Worm (Caenorhabditis elegans) whole organism, L3 larva: ENCODE results near the gene D2024.18.

Experiments
- ZK546.5 ChIP-seq: sonication (generic microtip); optimal IDR thresholded peaks from 2 replicates; lab custom pipeline; 2017; ENCODE audit warnings: missing biosample characterization, missing genetic modification characterization
- aly-2 ChIP-seq: fragments of 150-350 bp; optimal IDR thresholded peaks from 2 replicates; lab custom pipeline; 2014; ENCODE audit warnings: missing biosample characterization, missing genetic modification characterization
- ceh-16 ChIP-seq: sonication (generic microtip); optimal IDR thresholded peaks from 2 replicates; lab custom pipeline; 2017; ENCODE audit warnings: missing biosample characterization, missing genetic modification characterization
- ceh-82 ChIP-seq: fragments of 150-350 bp; optimal IDR thresholded peaks from 2 replicates; lab custom pipeline; 2014; ENCODE audit warnings: missing biosample characterization, missing genetic modification characterization
- elt-1 ChIP-seq: fragments of 150-350 bp; optimal IDR thresholded peaks from 2 replicates; lab custom pipeline; 2014; ENCODE audit warnings: missing biosample characterization, missing genetic modification characterization
- elt-2 ChIP-seq: sonication (generic microtip); optimal IDR thresholded peaks from 2 replicates; lab custom pipeline; 2016; ENCODE audit warnings: missing genetic modification reagents, mild to moderate bottlenecking, missing genetic modification characterization, missing compliant biosample characterization
- elt-3 ChIP-seq, 3 experiments: fragments of 150-350 bp in 1 of 3; sonication (generic microtip) in 2 of 3; optimal IDR thresholded peaks; 2 replicates in 2 of 3; 4 replicates in 1 of 3; lab custom pipeline; 2014 to 2017; ENCODE audit warnings: missing biosample characterization in 3 of 3, missing genetic modification characterization in 3 of 3
- fkh-10 ChIP-seq: sonication (generic microtip); optimal IDR thresholded peaks from 2 replicates; lab custom pipeline; 2017; ENCODE audit warnings: missing biosample characterization, missing genetic modification reagents, missing genetic modification characterization
- fkh-2 ChIP-seq: fragments of 150-350 bp; optimal IDR thresholded peaks from 2 replicates; lab custom pipeline; 2014; ENCODE audit warnings: missing biosample characterization, missing genetic modification reagents, missing genetic modification characterization
- lin-15B ChIP-seq: fragments of 150-350 bp; optimal IDR thresholded peaks from 2 replicates; lab custom pipeline; 2014; ENCODE audit warnings: missing biosample characterization, missing genetic modification characterization
- lsy-12 ChIP-seq: sonication (generic microtip); optimal IDR thresholded peaks from 2 replicates; lab custom pipeline; 2016; ENCODE audit warnings: mild to moderate bottlenecking, missing genetic modification characterization, missing compliant biosample characterization
- mml-1 ChIP-seq: fragments of 150-350 bp; sonication (generic microtip); optimal IDR thresholded peaks from 3 replicates; lab custom pipeline; 2014; ENCODE audit warnings: missing biosample characterization, missing genetic modification characterization
- nfya-1 ChIP-seq: sonication (generic microtip); optimal IDR thresholded peaks from 2 replicates; lab custom pipeline; 2017; ENCODE audit warnings: missing genetic modification characterization, mild to moderate bottlenecking, missing compliant biosample characterization, antibody characterized with exemption, moderate library complexity; ENCODE audit not compliant: insufficient read depth
- nhr-11 ChIP-seq: fragments of 150-350 bp; optimal IDR thresholded peaks from 2 replicates; lab custom pipeline; 2014; ENCODE audit warnings: missing biosample characterization, missing genetic modification characterization
- nhr-12 ChIP-seq: fragments of 150-350 bp; optimal IDR thresholded peaks from 2 replicates; lab custom pipeline; 2014; ENCODE audit warnings: missing biosample characterization, missing genetic modification characterization
- nhr-23 ChIP-seq: fragments of 150-350 bp; optimal IDR thresholded peaks from 2 replicates; lab custom pipeline; 2014; ENCODE audit warnings: missing biosample characterization, missing genetic modification reagents, missing genetic modification characterization
- nhr-237 ChIP-seq: fragments of 150-350 bp; optimal IDR thresholded peaks from 2 replicates; lab custom pipeline; 2014; ENCODE audit warnings: missing biosample characterization, missing genetic modification characterization
- nhr-28 ChIP-seq: fragments of 150-350 bp; optimal IDR thresholded peaks from 2 replicates; lab custom pipeline; 2014; ENCODE audit warnings: missing biosample characterization, missing genetic modification characterization
- nhr-67 ChIP-seq: fragments of 150-350 bp; optimal IDR thresholded peaks from 2 replicates; lab custom pipeline; 2014; ENCODE audit warnings: missing biosample characterization, missing genetic modification characterization
- nhr-76 ChIP-seq: fragments of 150-350 bp; sonication (generic microtip); optimal IDR thresholded peaks from 5 replicates; lab custom pipeline; 2014; ENCODE audit warnings: missing biosample characterization, missing genetic modification characterization
- nhr-77 ChIP-seq: fragments of 150-350 bp; optimal IDR thresholded peaks from 2 replicates; lab custom pipeline; 2014; ENCODE audit warnings: missing biosample characterization, missing genetic modification characterization
- pqm-1 ChIP-seq: fragments of 150-350 bp; optimal IDR thresholded peaks from 2 replicates; lab custom pipeline; 2017; ENCODE audit warnings: missing biosample characterization, missing genetic modification characterization, inconsistent platforms
- sea-2 ChIP-seq: fragments of 150-350 bp; sonication (generic microtip); optimal IDR thresholded peaks from 4 replicates; lab custom pipeline; 2014; ENCODE audit warnings: missing biosample characterization, missing genetic modification reagents, missing genetic modification characterization
- skn-1 ChIP-seq: fragments of 150-350 bp; optimal IDR thresholded peaks from 2 replicates; lab custom pipeline; 2014; ENCODE audit warnings: missing biosample characterization, missing genetic modification characterization
- snpc-4 ChIP-seq: fragments of 150-350 bp; optimal IDR thresholded peaks from 2 replicates; lab custom pipeline; 2014; ENCODE audit warnings: missing biosample characterization, missing genetic modification characterization
- tbx-2 ChIP-seq: sonication (generic microtip); optimal IDR thresholded peaks from 2 replicates; lab custom pipeline; 2016; ENCODE audit warnings: mild to moderate bottlenecking, missing genetic modification characterization, missing compliant biosample characterization
- unc-39 ChIP-seq: sonication (generic microtip); optimal IDR thresholded peaks from 4 replicates; lab custom pipeline; 2017; ENCODE audit warnings: missing biosample characterization, missing genetic modification characterization
- unc-62 ChIP-seq: fragments of 150-350 bp; sonication (generic microtip); optimal IDR thresholded peaks from 4 replicates; lab custom pipeline; 2014; ENCODE audit warnings: missing biosample characterization, missing genetic modification reagents, missing genetic modification characterization
- zag-1 ChIP-seq: fragments of 150-350 bp; optimal IDR thresholded peaks from 2 replicates; lab custom pipeline; 2014; ENCODE audit warnings: missing biosample characterization, missing genetic modification characterization
- ztf-4 ChIP-seq: fragments of 150-350 bp; optimal IDR thresholded peaks from 2 replicates; lab custom pipeline; 2014; ENCODE audit warnings: missing biosample characterization, missing genetic modification characterization

Gene D2024.18

DNA sequence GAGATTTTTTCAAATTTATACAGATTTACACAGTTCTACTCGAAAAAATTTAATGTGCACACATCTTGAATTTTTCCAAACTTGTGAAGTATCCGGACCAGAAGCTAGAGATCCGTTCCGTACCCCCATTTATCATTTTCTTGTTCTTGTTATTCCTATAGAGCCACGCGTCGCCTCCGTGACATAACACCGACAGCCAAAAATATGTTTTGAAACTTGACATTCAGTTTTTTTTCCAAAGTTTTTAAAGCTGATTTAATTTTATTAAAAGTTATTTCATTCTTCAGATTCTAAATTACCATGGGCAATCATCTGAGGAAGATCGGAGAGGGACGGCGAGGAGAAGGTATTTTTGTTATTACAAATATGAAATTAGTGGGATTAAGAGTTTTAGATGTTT lies at the start of gene D2024.18:
Gene D2024.18, plus strand, starts transcription at position 301 of the 400 bp plus-strand sequence.
- TF ChIP-seq skn-1 (tag; lab: Kevin White, UChicago): no peak
- no peak for TF ChIP-seq zag-1 (tag; lab: Kevin White, UChicago)
- no peak for TF ChIP-seq fkh-10 (GFP tag; lab: Kevin White, UChicago)
- no peak for TF ChIP-seq nhr-67 (tag; lab: Kevin White, UChicago)
- no peak for TF ChIP-seq unc-39
- no peak for TF ChIP-seq sea-2 (GFP tag; lab: Kevin White, UChicago)
- no peak for TF ChIP-seq unc-62
- no peak for TF ChIP-seq nhr-77 (tag; lab: Kevin White, UChicago)
- no peak for TF ChIP-seq ceh-16 (tag; lab: Kevin White, UChicago)
- TF ChIP-seq elt-3 (tag; optimal IDR thresholded peaks at IDR 0.05; lab: Kevin White, UChicago): no peak
- no peak for TF ChIP-seq nhr-237
- TF ChIP-seq elt-2 (tag; lab: Kevin White, UChicago): no peak
- TF ChIP-seq nhr-76 (tag; lab: Kevin White, UChicago): no peak

DNA sequence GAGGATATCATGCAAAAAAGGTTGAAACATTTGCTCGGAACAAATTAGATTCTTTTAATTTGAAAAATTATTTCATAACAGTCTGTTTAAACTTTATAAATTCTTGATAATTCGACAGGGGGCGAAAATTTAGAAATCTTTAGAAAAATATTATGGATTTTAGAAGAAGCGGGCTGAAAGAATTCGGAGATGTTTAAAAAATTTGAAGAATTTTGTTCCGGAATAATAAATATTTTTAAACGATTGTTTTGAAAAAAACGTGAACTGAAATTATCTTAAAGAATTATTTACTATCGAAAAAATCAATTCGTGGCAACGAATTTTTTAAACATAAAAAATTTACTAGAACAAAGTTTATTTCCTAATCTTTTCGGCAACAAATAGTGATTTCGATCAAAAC lies 46.6 kb upstream of the D2024.18 start, which contains the start of gene R13A1.3:
Gene R13A1.3, plus strand, starts transcription at position 301 of the 400 bp plus-strand sequence.
- no peak for TF ChIP-seq nhr-77 (tag; lab: Kevin White, UChicago)

DNA sequence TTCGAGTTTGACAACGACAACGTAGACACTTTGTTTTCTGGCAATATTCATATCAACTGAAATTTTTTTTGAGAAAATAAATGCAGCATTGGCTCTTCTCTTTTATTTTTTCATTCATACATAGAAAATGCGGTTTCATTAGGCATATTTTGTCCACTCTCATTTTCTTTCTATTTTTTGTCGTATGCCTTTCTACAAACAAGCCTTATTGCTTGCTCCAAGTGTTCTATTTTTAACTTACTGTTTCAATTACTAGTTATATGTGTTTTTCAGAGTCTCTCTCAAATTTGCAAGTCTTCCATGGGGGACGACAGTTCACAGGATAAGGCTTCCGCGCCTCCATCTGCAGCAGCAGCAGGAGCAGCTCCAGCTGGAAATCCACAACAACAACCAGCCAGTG lies 44.3 kb upstream of the D2024.18 start, which contains the start of gene kcc-1:
Gene kcc-1, plus strand, starts transcription at position 301 of the 400 bp plus-strand sequence.
- TF ChIP-seq nhr-237 (no peak), fkh-2 (no peak)
- TF ChIP-seq, all 47 proteins: peak for 0

DNA sequence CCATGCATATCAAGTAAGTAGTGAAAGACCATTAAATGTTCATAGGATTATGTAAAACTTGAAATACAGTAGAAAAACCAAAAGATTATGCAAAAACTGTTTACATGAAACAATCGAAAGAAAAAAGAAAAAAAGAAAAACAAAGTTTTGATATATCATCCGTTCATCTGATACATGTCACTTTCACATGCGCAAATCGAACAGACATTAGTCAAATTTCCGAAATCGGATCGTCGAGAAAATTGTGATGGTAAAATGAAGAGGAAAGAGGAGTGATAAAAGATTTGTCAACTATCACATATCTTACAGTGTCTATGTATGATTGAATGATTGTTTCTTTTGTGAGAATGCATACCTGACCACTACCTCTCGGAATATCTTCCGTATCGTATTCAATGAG lies 41.3 kb upstream of the D2024.18 start:
- TF ChIP-seq nhr-12: no peak
- TF ChIP-seq pqm-1 (tag; lab: Kevin White, UChicago): no peak
- TF ChIP-seq sea-2 (GFP tag; lab: Kevin White, UChicago): no peak
- TF ChIP-seq nhr-67 (tag; lab: Kevin White, UChicago): no peak
- TF ChIP-seq lsy-12 (tag; lab: Kevin White, UChicago): no peak
- TF ChIP-seq nhr-237: no peak
- TF ChIP-seq elt-3 (tag; optimal IDR thresholded peaks at IDR 0.05; lab: Kevin White, UChicago): no peak
- TF ChIP-seq mml-1 (tag; lab: Kevin White, UChicago): no peak
- TF ChIP-seq nfya-1 (tag; lab: Kevin White, UChicago): no peak
- no peak for TF ChIP-seq unc-39

DNA sequence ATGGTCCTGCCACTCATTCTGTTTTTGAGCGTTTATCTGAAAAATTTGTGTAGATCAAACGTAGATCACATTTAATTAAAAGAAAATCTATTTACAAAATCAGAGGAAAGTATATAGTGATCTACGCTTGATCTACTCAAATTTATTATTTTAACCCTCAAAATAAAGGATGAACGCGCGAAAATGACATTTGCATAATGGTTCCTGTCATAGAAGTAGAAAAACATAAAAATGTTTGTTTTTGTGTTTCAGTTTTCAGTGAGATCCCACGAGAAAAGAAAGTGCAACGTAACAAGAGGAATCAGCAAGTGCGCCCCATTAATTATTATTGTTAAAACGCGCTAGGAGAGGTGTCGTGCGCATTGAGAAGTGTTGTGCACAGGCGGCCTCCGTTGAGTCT lies 38.9 kb upstream of the D2024.18 start:
- TF ChIP-seq unc-39 (no peak), lin-15B (tag; lab: Kevin White, UChicago) (no peak), aly-2 (no peak), nhr-12 (no peak), fkh-10 (GFP tag; lab: Kevin White, UChicago) (no peak), nhr-67 (tag; lab: Kevin White, UChicago) (no peak), ZK546.5 (tag; lab: Kevin White, UChicago) (no peak), elt-2 (tag; lab: Kevin White, UChicago) (no peak), nhr-237 (no peak), ztf-4 (tag; lab: Kevin White, UChicago) (no peak), nhr-11 (no peak), nhr-28 (no peak), tbx-2 (tag; lab: Kevin White, UChicago) (no peak), nfya-1 (tag; lab: Kevin White, UChicago) (no peak), nhr-23 (tag; lab: Kevin White, UChicago) (no peak), skn-1 (tag; lab: Kevin White, UChicago) (no peak), nhr-76 (tag; lab: Kevin White, UChicago) (no peak)

DNA sequence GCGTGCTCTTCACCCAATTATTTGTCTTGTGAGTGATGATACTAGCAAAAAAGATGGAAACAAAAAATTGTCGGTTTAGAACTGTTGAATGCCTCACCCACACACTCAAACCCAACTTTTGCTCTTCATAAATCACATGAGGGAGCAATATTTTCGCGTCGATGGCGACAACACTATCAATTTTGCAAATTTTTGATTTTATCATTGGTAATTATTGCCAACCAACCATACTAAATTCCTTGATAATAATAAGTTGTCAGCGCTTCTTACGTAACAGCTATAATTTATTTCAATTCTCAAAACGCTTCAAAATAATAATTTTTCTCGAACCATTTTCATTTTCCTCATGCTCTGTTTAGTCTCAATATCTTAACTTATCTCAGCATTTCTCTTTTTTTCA lies 37.5 kb upstream of the D2024.18 start:
- no peak for TF ChIP-seq ceh-82
- TF ChIP-seq snpc-4 (tag; lab: Kevin White, UChicago): no peak
- peak; percentile 62 for TF ChIP-seq elt-2 (tag; lab: Kevin White, UChicago)
- TF ChIP-seq fkh-10 (GFP tag; lab: Kevin White, UChicago): no peak
- no peak for TF ChIP-seq nfya-1 (tag; lab: Kevin White, UChicago)
- TF ChIP-seq pqm-1 (tag; lab: Kevin White, UChicago): peak; percentile 27
- no peak for TF ChIP-seq zag-1 (tag; lab: Kevin White, UChicago)
- no peak for TF ChIP-seq elt-1 (tag; lab: Kevin White, UChicago)
